Fruit fly (Drosophila melanogaster) whole organism, embryonic: ENCODE measurements around the gene RpS17.

ENCODE experiments used
- Bdp1 ChIP-seq: fragments of 200-800 bp; sonication (Bioruptor generic); optimal IDR thresholded peaks from 3 replicates; lab custom pipeline; 2016; ENCODE audit warnings: missing biosample characterization, missing genetic modification characterization
- CG10979 ChIP-seq: fragments of 200-800 bp; sonication (Bioruptor generic); optimal IDR thresholded peaks from 2 replicates; lab custom pipeline; 2018; ENCODE audit warnings: missing biosample characterization, mild to moderate bottlenecking, missing genetic modification characterization, moderate library complexity
- CG15073 ChIP-seq: fragments of 200-800 bp; sonication (Bioruptor generic); optimal IDR thresholded peaks from 2 replicates; lab custom pipeline; 2016; ENCODE audit warnings: missing biosample characterization, missing genetic modification characterization
- CG17359 ChIP-seq: fragments of 200-800 bp; sonication (Bioruptor generic); optimal IDR thresholded peaks from 3 replicates; lab custom pipeline; 2018; ENCODE audit warnings: missing biosample characterization, mild to moderate bottlenecking, missing genetic modification characterization, moderate library complexity
- CG17361 ChIP-seq: fragments of 200-800 bp; sonication (Bioruptor generic); IDR thresholded peaks from 3 replicates; pipeline ENCODE4 v1.3.6; 2022; ENCODE audit warnings: missing biosample characterization, missing genetic modification characterization
- CG17568 ChIP-seq: fragments of 200-800 bp; sonication (Bioruptor generic); optimal IDR thresholded peaks from 2 replicates; lab custom pipeline; 2018; ENCODE audit warnings: missing biosample characterization, mild to moderate bottlenecking, missing genetic modification characterization, moderate library complexity
- CG17802 ChIP-seq: fragments of 200-800 bp; sonication (Bioruptor generic); optimal IDR thresholded peaks from 2 replicates; lab custom pipeline; 2018; ENCODE audit warnings: missing biosample characterization, mild to moderate bottlenecking, missing genetic modification characterization, moderate library complexity
- CG32532 ChIP-seq: fragments of 200-800 bp; sonication (Bioruptor generic); IDR thresholded peaks from 2 replicates; pipeline ENCODE4 v1.3.6; 2022; ENCODE audit warnings: missing biosample characterization, missing genetic modification characterization
- CG32767 ChIP-seq: fragments of 200-800 bp; sonication (Bioruptor generic); IDR thresholded peaks from 2 replicates; pipeline ENCODE4 v1.3.6; 2022; ENCODE audit warnings: missing biosample characterization, missing genetic modification characterization
- CG34422 ChIP-seq: fragments of 200-800 bp; sonication (Bioruptor generic); IDR thresholded peaks from 3 replicates; pipeline ENCODE4 v1.3.6; 2022; ENCODE audit warnings: missing biosample characterization, missing genetic modification characterization
- CG3995 ChIP-seq: fragments of 200-800 bp; sonication (Bioruptor generic); optimal IDR thresholded peaks from 3 replicates; lab custom pipeline; 2016; ENCODE audit warnings: missing biosample characterization, missing genetic modification characterization
- CG4328 ChIP-seq: fragments of 200-800 bp; sonication (Bioruptor generic); optimal IDR thresholded peaks from 3 replicates; lab custom pipeline; 2017; ENCODE audit warnings: missing biosample characterization, missing genetic modification reagents, missing genetic modification characterization
- CG4854 ChIP-seq: fragments of 200-800 bp; sonication (Bioruptor generic); optimal IDR thresholded peaks from 2 replicates; lab custom pipeline; 2016; ENCODE audit warnings: missing biosample characterization, missing genetic modification characterization, inconsistent platforms
- CG5245 ChIP-seq: fragments of 200-800 bp; sonication (Bioruptor generic); optimal IDR thresholded peaks from 3 replicates; lab custom pipeline; 2016; ENCODE audit warnings: missing biosample characterization, missing genetic modification characterization
- CG6765 ChIP-seq: fragments of 200-800 bp; sonication (Bioruptor generic); optimal IDR thresholded peaks from 3 replicates; lab custom pipeline; 2017; ENCODE audit warnings: missing biosample characterization, mild to moderate bottlenecking, missing genetic modification characterization
- CG8290 ChIP-seq, 3 experiments: fragments of 200-800 bp; sonication (Bioruptor generic); optimal IDR thresholded peaks; 2 replicates each; lab custom pipeline; 2016 to 2019; ENCODE audit warnings: missing biosample characterization in 3 of 3, missing genetic modification characterization in 3 of 3, mild to moderate bottlenecking in 2 of 3, moderate library complexity in 1 of 3
- CG8765 ChIP-seq: fragments of 200-800 bp; sonication (Bioruptor generic); IDR thresholded peaks from 2 replicates; pipeline ENCODE4 v1.3.6; 2022; ENCODE audit warnings: missing biosample characterization, missing genetic modification characterization
- CG8924 ChIP-seq: fragments of 200-800 bp; optimal IDR thresholded peaks from 3 replicates; lab custom pipeline; 2019; ENCODE audit warnings: missing biosample characterization, mild to moderate bottlenecking, missing genetic modification characterization, moderate library complexity
- CG9727 ChIP-seq: fragments of 200-800 bp; sonication (Bioruptor generic); optimal IDR thresholded peaks from 3 replicates; lab custom pipeline; 2017; ENCODE audit warnings: missing biosample characterization, mild to moderate bottlenecking, missing genetic modification characterization
- CHES-1-like ChIP-seq: fragments of 200-800 bp; sonication (Bioruptor generic); optimal IDR thresholded peaks from 2 replicates; lab custom pipeline; 2016; ENCODE audit warnings: missing biosample characterization, missing genetic modification characterization
- Dek ChIP-seq: fragments of 200-800 bp; sonication (Bioruptor generic); optimal IDR thresholded peaks from 3 replicates; lab custom pipeline; 2019; ENCODE audit warnings: missing biosample characterization, mild to moderate bottlenecking, missing genetic modification characterization, moderate library complexity
- Doc2 ChIP-seq: fragments of 200-800 bp; sonication (Bioruptor generic); IDR thresholded peaks from 2 replicates; pipeline ENCODE4 v1.3.6; 2022; ENCODE audit warnings: missing biosample characterization, missing genetic modification characterization
- E2f1 ChIP-seq: fragments of 200-800 bp; sonication (Bioruptor generic); IDR thresholded peaks from 2 replicates; pipeline ENCODE4 v1.3.6; 2022; ENCODE audit warnings: missing biosample characterization, missing genetic modification characterization
- Elba2 ChIP-seq: fragments of 200-800 bp; sonication (Bioruptor generic); optimal IDR thresholded peaks from 3 replicates; lab custom pipeline; 2016; ENCODE audit warnings: missing biosample characterization, missing genetic modification characterization
- HLH3B ChIP-seq: fragments of 200-800 bp; sonication (Bioruptor generic); IDR thresholded peaks from 2 replicates; pipeline ENCODE4 v1.3.6; 2022; ENCODE audit warnings: missing biosample characterization, missing genetic modification characterization
- HLH54F ChIP-seq: fragments of 200-800 bp; sonication (Bioruptor generic); optimal IDR thresholded peaks from 3 replicates; lab custom pipeline; 2016; ENCODE audit warnings: missing biosample characterization, missing genetic modification characterization
- Hr51 ChIP-seq, 2 experiments: fragments of 200-800 bp; sonication (Bioruptor generic); optimal IDR thresholded peaks; 2 replicates in 1 of 2; 3 replicates in 1 of 2; lab custom pipeline; 2016 to 2018; ENCODE audit warnings: missing biosample characterization in 2 of 2, missing genetic modification characterization in 2 of 2, mild to moderate bottlenecking in 1 of 2, moderate library complexity in 1 of 2
- MBD-R2 ChIP-seq: fragments of 200-800 bp; sonication (Bioruptor generic); IDR thresholded peaks from 2 replicates; pipeline ENCODE4 v1.3.6; 2022; ENCODE audit warnings: missing biosample characterization, missing genetic modification characterization
- MESR4 ChIP-seq: fragments of 200-800 bp; sonication (Bioruptor generic); optimal IDR thresholded peaks from 2 replicates; lab custom pipeline; 2018; ENCODE audit warnings: missing biosample characterization, mild to moderate bottlenecking, missing genetic modification characterization, moderate library complexity
- NC2β ChIP-seq: fragments of 200-800 bp; sonication (Bioruptor generic); optimal IDR thresholded peaks from 2 replicates; lab custom pipeline; 2016; ENCODE audit warnings: missing biosample characterization, missing genetic modification characterization
- Ssrp ChIP-seq: fragments of 200-800 bp; sonication (Bioruptor generic); optimal IDR thresholded peaks from 2 replicates; lab custom pipeline; 2018; ENCODE audit warnings: missing biosample characterization, mild to moderate bottlenecking, missing genetic modification characterization, moderate library complexity
- Stat92E ChIP-seq, 3 experiments: fragments of >200 bp in 2 of 3; fragments of 200-800 bp in 1 of 3; sonication (Bioruptor generic) in 1 of 3; optimal IDR thresholded peaks; 2 replicates each; lab custom pipeline; 2017 to 2019; ENCODE audit warnings: missing biosample characterization in 3 of 3, missing genetic modification characterization in 3 of 3, mild to moderate bottlenecking in 1 of 3, moderate library complexity in 1 of 3
- Xbp1 ChIP-seq: fragments of 200-800 bp; sonication (Bioruptor generic); optimal IDR thresholded peaks from 3 replicates; lab custom pipeline; 2016; ENCODE audit warnings: missing biosample characterization, mild to moderate bottlenecking, missing genetic modification characterization
- chinmo ChIP-seq: fragments of 200-800 bp; sonication (Bioruptor generic); IDR thresholded peaks from 4 replicates; pipeline ENCODE4 v1.3.6; 2022; ENCODE audit warnings: missing biosample characterization, missing genetic modification characterization; ENCODE audit not compliant: partially characterized antibody
- dmrt99B ChIP-seq: fragments of 200-800 bp; sonication (Bioruptor generic); optimal IDR thresholded peaks from 2 replicates; lab custom pipeline; 2018; ENCODE audit warnings: missing biosample characterization, mild to moderate bottlenecking, missing genetic modification characterization, moderate library complexity
- dpn ChIP-seq, 2 experiments: fragments of 200-800 bp; sonication (Bioruptor generic); optimal IDR thresholded peaks; 3 replicates each; lab custom pipeline; 2016; ENCODE audit warnings: missing biosample characterization in 2 of 2, missing genetic modification characterization in 2 of 2
- ewg ChIP-seq: fragments of 200-800 bp; sonication (Bioruptor generic); optimal IDR thresholded peaks from 3 replicates; lab custom pipeline; 2017; ENCODE audit warnings: mild to moderate bottlenecking, missing biosample characterization, missing genetic modification reagents, missing genetic modification characterization
- grn ChIP-seq: fragments of 200-800 bp; sonication (Bioruptor generic); optimal IDR thresholded peaks from 3 replicates; lab custom pipeline; 2017; ENCODE audit warnings: missing biosample characterization, missing genetic modification characterization
- hb ChIP-seq: fragments of 200-800 bp; sonication (Bioruptor generic); IDR thresholded peaks from 3 replicates; pipeline ENCODE4 v1.3.6; 2022; ENCODE audit warnings: missing biosample characterization, missing genetic modification characterization; ENCODE audit not compliant: partially characterized antibody
- hbn ChIP-seq: fragments of 200-800 bp; sonication (Bioruptor generic); IDR thresholded peaks from 2 replicates; pipeline ENCODE4 v1.3.6; 2022; ENCODE audit warnings: missing biosample characterization, missing genetic modification characterization; ENCODE audit not compliant: partially characterized antibody
- hkb ChIP-seq, 2 experiments: fragments of 200-800 bp in 1 of 2; fragments of >200 bp in 1 of 2; sonication (Bioruptor generic) in 1 of 2; IDR thresholded peaks in 1 of 2; optimal IDR thresholded peaks in 1 of 2; 2 replicates each; pipeline versions ENCODE4 v1.3.6 to Lab custom; 2017 to 2022; ENCODE audit warnings: missing biosample characterization in 1 of 2, missing genetic modification characterization in 1 of 2
- nmo ChIP-seq: fragments of 200-800 bp; sonication (Bioruptor generic); optimal IDR thresholded peaks from 2 replicates; lab custom pipeline; 2018; ENCODE audit warnings: missing biosample characterization, mild to moderate bottlenecking, missing genetic modification characterization, moderate library complexity
- repo ChIP-seq: fragments of 200-800 bp; sonication (Bioruptor generic); optimal IDR thresholded peaks from 2 replicates; lab custom pipeline; 2016; ENCODE audit warnings: missing biosample characterization, missing genetic modification characterization
- sd ChIP-seq: fragments of 200-800 bp; sonication (Bioruptor generic); optimal IDR thresholded peaks from 3 replicates; lab custom pipeline; 2018; ENCODE audit warnings: missing biosample characterization, mild to moderate bottlenecking, missing genetic modification characterization, moderate library complexity
- sim ChIP-seq: fragments of 200-800 bp; sonication (Bioruptor generic); IDR thresholded peaks from 2 replicates; pipeline ENCODE4 v1.3.6; 2022; ENCODE audit warnings: missing biosample characterization, missing genetic modification characterization
- tio ChIP-seq: fragments of 200-800 bp; sonication (Bioruptor generic); optimal IDR thresholded peaks from 2 replicates; lab custom pipeline; 2017; ENCODE audit warnings: missing biosample characterization, missing genetic modification characterization, inconsistent platforms
- trem ChIP-seq: fragments of 200-800 bp; optimal IDR thresholded peaks from 3 replicates; lab custom pipeline; 2019; ENCODE audit warnings: missing biosample characterization, mild to moderate bottlenecking, missing genetic modification characterization, moderate library complexity
- zfh2 ChIP-seq: fragments of 200-800 bp; sonication (Bioruptor generic); optimal IDR thresholded peaks from 2 replicates; lab custom pipeline; 2016; ENCODE audit warnings: missing biosample characterization, missing genetic modification characterization

RpS17 gene

DNA sequence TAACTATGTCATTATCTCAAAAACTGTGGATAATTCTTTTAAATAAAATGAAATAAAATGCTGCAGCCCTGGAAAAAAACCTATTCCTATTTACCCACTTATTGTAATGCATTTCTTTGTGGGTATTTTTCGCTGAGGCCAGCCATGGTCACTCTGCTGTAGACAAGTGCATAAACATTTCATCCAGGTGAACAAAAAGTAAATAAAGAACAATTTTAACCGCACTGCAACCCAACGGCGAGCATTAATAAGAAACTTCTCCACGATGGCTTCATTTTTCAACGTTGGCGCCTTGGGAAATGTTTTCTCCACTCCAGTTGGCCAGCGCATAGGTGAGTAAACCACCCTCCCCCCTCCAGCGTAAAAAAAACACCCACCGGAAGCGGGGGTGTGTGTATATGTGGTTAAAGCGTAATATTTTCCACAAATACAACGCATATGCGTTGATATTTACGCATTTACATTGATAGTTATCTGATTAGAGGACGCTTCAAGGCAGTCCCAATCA is 17.2 kb upstream of the RpS17 start, which contains the start of gene CG3529 (continued):
- peak; percentile 40 for TF ChIP-seq CG9727 (GFP tag; lab: Kevin White, UChicago)
- TF ChIP-seq CG10979 (tag; lab: Kevin White, UChicago) = no peak
- TF ChIP-seq CG17802 (tag; lab: Kevin White, UChicago) = no peak
- peak; percentile 59 for TF ChIP-seq CG3995
- peak; percentile 53; the same call in 1 of the 2 replicates for TF ChIP-seq MBD-R2 (GFP tag; lab: Robert Waterston, UW)
- no peak for TF ChIP-seq CG8765
- TF ChIP-seq CG32532 (GFP tag; lab: Robert Waterston, UW) = peak; percentile 47
- no peak for TF ChIP-seq grn (GFP tag; lab: Kevin White, UChicago)
- TF ChIP-seq Hr51 (GFP tag; optimal IDR thresholded peaks at IDR 0.05; lab: Kevin White, UChicago) = peak in 1 of 2 experiments; percentile 17
- TF ChIP-seq CG17568 (GFP tag; lab: Kevin White, UChicago) = peak; percentile 14
- TF ChIP-seq CG4328 (GFP tag; lab: Kevin White, UChicago) = peak; percentile 56
- TF ChIP-seq Bdp1 (GFP tag; lab: Kevin White, UChicago) = peak; percentile 19
- TF ChIP-seq repo = peak; percentile 25
- TF ChIP-seq CG32767 = peak; percentile 29; the same call in 1 of the 2 replicates
- no peak for TF ChIP-seq CG4854 (GFP tag; lab: Kevin White, UChicago)
- TF ChIP-seq dpn (GFP tag; optimal IDR thresholded peaks at IDR 0.05; lab: Kevin White, UChicago) = peak in 1 of 2 experiments; percentile 27
- no peak for TF ChIP-seq zfh2 (GFP tag; lab: Kevin White, UChicago)
- TF ChIP-seq hb (GFP tag; lab: Robert Waterston, UW) = no peak
- no peak for TF ChIP-seq CG5245 (GFP tag; lab: Kevin White, UChicago)
- TF ChIP-seq hkb (optimal IDR thresholded peaks at IDR 0.05; lab: Kevin White, UChicago) = no peak
- TF ChIP-seq hkb (GFP tag; IDR thresholded peaks at IDR 0.05; lab: Robert Waterston, UW) = 0 out of 2 replicates have a peak, but pooled peaks have one; percentile 23
- no peak for TF ChIP-seq Doc2
- no peak for TF ChIP-seq HLH3B (GFP tag; lab: Robert Waterston, UW)
- TF ChIP-seq chinmo = peak; percentile 68; the same call in 2 of the 4 replicates
- TF ChIP-seq sd (tag; lab: Kevin White, UChicago) = no peak
- peak; percentile 59 for TF ChIP-seq CG8924 (tag; lab: Kevin White, UChicago)
- TF ChIP-seq CG6765 = peak; percentile 28
- peak; percentile 39 for TF ChIP-seq Dek (tag; lab: Kevin White, UChicago)
- TF ChIP-seq E2f1 = no peak
- peak; percentile 61 for TF ChIP-seq CHES-1-like (GFP tag; lab: Kevin White, UChicago)
- peak; percentile 44 for TF ChIP-seq NC2β (GFP tag; lab: Kevin White, UChicago)
- TF ChIP-seq Elba2 (GFP tag; lab: Kevin White, UChicago) = no peak
- TF ChIP-seq CG15073 (GFP tag; lab: Kevin White, UChicago) = no peak
- peak; percentile 61 for TF ChIP-seq trem
- peak; percentile 14 for TF ChIP-seq ewg (GFP tag; lab: Kevin White, UChicago)
- peak; percentile 8 for TF ChIP-seq Xbp1 (GFP tag; lab: Kevin White, UChicago)
- TF ChIP-seq CG17359 (tag; lab: Kevin White, UChicago) = peak; percentile 13
- TF ChIP-seq CG8290 (GFP tag; optimal IDR thresholded peaks at IDR 0.05; lab: Kevin White, UChicago) = peak; percentile 13
- peak; percentile 39 to 42 for TF ChIP-seq CG8290 (tag; optimal IDR thresholded peaks at IDR 0.05; lab: Kevin White, UChicago)
- peak; percentile 75 for TF ChIP-seq MESR4 (GFP tag; lab: Kevin White, UChicago)
- no peak for TF ChIP-seq sim
- 0 out of 3 replicates have a peak, but pooled peaks have one; percentile 19 for TF ChIP-seq CG17361 (GFP tag; lab: Robert Waterston, UW)
- no peak for TF ChIP-seq hbn (GFP tag; lab: Robert Waterston, UW)
- no peak for TF ChIP-seq dmrt99B
- peak; percentile 5 for TF ChIP-seq HLH54F
- TF ChIP-seq Stat92E (GFP tag; optimal IDR thresholded peaks at IDR 0.05; lab: Kevin White, UChicago) = peak in 1 of 3 experiments; percentile 54
- no peak for TF ChIP-seq Ssrp (tag; lab: Kevin White, UChicago)
- TF ChIP-seq tio (GFP tag; lab: Kevin White, UChicago) = no peak
- TF ChIP-seq nmo = peak; percentile 34
- TF ChIP-seq CG34422 = peak; percentile 44; the same call in 1 of the 3 replicates
